Worm (Caenorhabditis elegans) whole organism, midembryonic: ENCODE measurements around the gene K09H11.15.

Source experiments
- T22C8.4 ChIP-seq: fragments of 200-800 bp; sonication (Bioruptor generic); IDR thresholded peaks from 2 replicates; pipeline ENCODE4 v1.3.6; 2022; ENCODE audit warnings: missing genetic modification characterization, missing compliant biosample characterization
- flt-1 ChIP-seq: fragments of 200-800 bp; sonication (Bioruptor generic); IDR thresholded peaks from 2 replicates; pipeline ENCODE4 v1.3.6; 2022; ENCODE audit warnings: missing genetic modification characterization, missing compliant biosample characterization
- klf-2 ChIP-seq: fragments of 200-800 bp; sonication (Bioruptor generic); conservative IDR thresholded peaks from 2 replicates; pipeline ENCODE4 v1.3.6; 2022; ENCODE audit warnings: missing genetic modification reagents, missing genetic modification characterization, missing compliant biosample characterization
- med-1 ChIP-seq: sonication (generic microtip); optimal IDR thresholded peaks from 2 replicates; lab custom pipeline; 2017; ENCODE audit warnings: missing genetic modification characterization, mild to moderate bottlenecking, missing compliant biosample characterization, antibody characterized with exemption, missing genetic modification reagents; ENCODE audit not compliant: insufficient read depth
- ref-1 ChIP-seq: fragments of 200-800 bp; sonication (Bioruptor generic); conservative IDR thresholded peaks from 2 replicates; pipeline ENCODE4 v1.3.6; 2022; ENCODE audit warnings: missing genetic modification reagents, missing genetic modification characterization, missing compliant biosample characterization
- tab-1 ChIP-seq: fragments of 200-800 bp; sonication (Bioruptor generic); IDR thresholded peaks from 2 replicates; pipeline ENCODE4 v1.3.6; 2022; ENCODE audit warnings: missing genetic modification characterization, missing compliant biosample characterization
- ztf-23 ChIP-seq: fragments of 200-800 bp; sonication (Bioruptor generic); IDR thresholded peaks from 2 replicates; pipeline ENCODE4 v1.3.6; 2022; ENCODE audit warnings: missing genetic modification reagents, missing genetic modification characterization, missing compliant biosample characterization
- ztf-29 ChIP-seq: fragments of 200-800 bp; sonication (Bioruptor generic); IDR thresholded peaks from 2 replicates; pipeline ENCODE4 v1.3.6; 2022; ENCODE audit warnings: missing genetic modification reagents, missing genetic modification characterization, missing compliant biosample characterization

- TF ChIP-seq ref-1 (GFP tag; lab: Robert Waterston, UW) (no peak), tab-1 (no peak), med-1 (GFP tag; lab: Kevin White, UChicago) (no peak), T22C8.4 (no peak), klf-2 (no peak), ztf-23 (GFP tag; lab: Robert Waterston, UW) (no peak), flt-1 (no peak), ztf-29 (GFP tag; lab: Robert Waterston, UW) (no peak)
These were observed 38.8 kb downstream of the K09H11.15 start, which contains the start of gene F25B4.8 for ce11 chrV:5691665-5692407.
